Fruit fly (Drosophila melanogaster): ENCODE data around the gene CG8773.
A peak's percentile ranks its signal among the peaks of the same experiment; 100 is the strongest.

CG8773 gene

dm6 chr3R:13305318-13305899, 10.9 kb downstream of the CG8773 start (continued):
- TF ChIP-seq tin (GFP tag; optimal IDR thresholded peaks at IDR 0.05): peak; percentile 14
- no peak for TF ChIP-seq Deaf1 (tag; optimal IDR thresholded peaks at IDR 0.05)
- TF ChIP-seq CG3407 (GFP tag; optimal IDR thresholded peaks at IDR 0.05): peak; percentile 28
- TF ChIP-seq Lpt (GFP tag; optimal IDR thresholded peaks at IDR 0.05): no peak
- no peak for TF ChIP-seq CG10366 (GFP tag; IDR thresholded peaks at IDR 0.05)
- TF ChIP-seq phol (tag; optimal IDR thresholded peaks at IDR 0.05): peak; percentile 79
- TF ChIP-seq tup (GFP tag; optimal IDR thresholded peaks at IDR 0.05): no peak
- TF ChIP-seq unc-4 (GFP tag; IDR thresholded peaks at IDR 0.05; ENCODE audit: partially characterized antibody): no peak
- TF ChIP-seq CG10462 (GFP tag; optimal IDR thresholded peaks at IDR 0.05): no peak
- peak in 1 of 3 experiments; percentile 64 for TF ChIP-seq Stat92E (GFP tag; optimal IDR thresholded peaks at IDR 0.05)
- no peak for TF ChIP-seq ash1 (GFP tag; optimal IDR thresholded peaks at IDR 0.05)
- TF ChIP-seq Six4 (GFP tag; optimal IDR thresholded peaks at IDR 0.05): peak; percentile 33
- TF ChIP-seq nmo (GFP tag; optimal IDR thresholded peaks at IDR 0.05): peak; percentile 77
- peak; percentile 55 for TF ChIP-seq CG2202 (tag; optimal IDR thresholded peaks at IDR 0.05)
- TF ChIP-seq org-1 (GFP tag; optimal IDR thresholded peaks at IDR 0.05): peak; percentile 27
- peak; percentile 78 for TF ChIP-seq CG15601 (tag; optimal IDR thresholded peaks at IDR 0.05)
- TF ChIP-seq HLH54F (GFP tag; optimal IDR thresholded peaks at IDR 0.05): no peak
- no peak for TF ChIP-seq Poxn (GFP tag; IDR thresholded peaks at IDR 0.05)
- no peak for TF ChIP-seq luna (GFP tag; optimal IDR thresholded peaks at IDR 0.05)
- no peak for TF ChIP-seq CG32532 (GFP tag; IDR thresholded peaks at IDR 0.05)
- peak; percentile 16 for TF ChIP-seq ewg (GFP tag; optimal IDR thresholded peaks at IDR 0.05)
- no peak for TF ChIP-seq CG16779 (GFP tag; IDR thresholded peaks at IDR 0.05)
- no peak for TF ChIP-seq amos (GFP tag; IDR thresholded peaks at IDR 0.05; ENCODE audit: partially characterized antibody)
- TF ChIP-seq Sry-β (GFP tag; optimal IDR thresholded peaks at IDR 0.05): peak; percentile 21
- no peak for TF ChIP-seq Blimp-1 (GFP tag; optimal IDR thresholded peaks at IDR 0.05)
- peak; percentile 85 for TF ChIP-seq CG31441 (GFP tag; IDR thresholded peaks at IDR 0.05)
- TF ChIP-seq oc (tag; optimal IDR thresholded peaks at IDR 0.05): peak; percentile 36
- peak; percentile 52 for TF ChIP-seq Nf-YB (GFP tag; optimal IDR thresholded peaks at IDR 0.05)
- peak; percentile 69 for TF ChIP-seq CG7556 (GFP tag; optimal IDR thresholded peaks at IDR 0.05)
- TF ChIP-seq HLH3B (GFP tag; IDR thresholded peaks at IDR 0.05): no peak
- TF ChIP-seq CG8765 (GFP tag; IDR thresholded peaks at IDR 0.05): no peak
- no peak for TF ChIP-seq Sin3A (optimal IDR thresholded peaks at IDR 0.05)
- TF ChIP-seq D (optimal IDR thresholded peaks at IDR 0.05): no peak
- peak; percentile 59 for TF ChIP-seq D (GFP tag; optimal IDR thresholded peaks at IDR 0.05)
- TF ChIP-seq tio (GFP tag; optimal IDR thresholded peaks at IDR 0.05): peak; percentile 14
- TF ChIP-seq CG10267 (tag; optimal IDR thresholded peaks at IDR 0.05): peak; percentile 65
- peak; percentile 62 for TF ChIP-seq D19A (tag; optimal IDR thresholded peaks at IDR 0.05)
- TF ChIP-seq Hr78 (GFP tag; optimal IDR thresholded peaks at IDR 0.05): peak in 1 of 2 experiments; percentile 29
- TF ChIP-seq pnt (GFP tag; optimal IDR thresholded peaks at IDR 0.05): no peak
- peak; percentile 12 for TF ChIP-seq bcd (GFP tag; optimal IDR thresholded peaks at IDR 0.05)
- no peak for TF ChIP-seq CG3726 (GFP tag; IDR thresholded peaks at IDR 0.05)
- TF ChIP-seq trem (tag; optimal IDR thresholded peaks at IDR 0.05): peak; percentile 68
- TF ChIP-seq CG30403 (GFP tag; optimal IDR thresholded peaks at IDR 0.05): peak; percentile 48
- no peak for TF ChIP-seq Vsx1 (GFP tag; optimal IDR thresholded peaks at IDR 0.05)
- TF ChIP-seq hkb (optimal IDR thresholded peaks at IDR 0.05): no peak
- 0 out of 2 replicates have a peak, but pooled peaks have one; percentile 8 for TF ChIP-seq hkb (GFP tag; IDR thresholded peaks at IDR 0.05)
- TF ChIP-seq CG6813 (GFP tag; optimal IDR thresholded peaks at IDR 0.05): no peak
- TF ChIP-seq h (optimal IDR thresholded peaks at IDR 0.05): no peak
- peak; percentile 62 for TF ChIP-seq lbe (GFP tag; optimal IDR thresholded peaks at IDR 0.05)
- no peak for TF ChIP-seq CG7745 (tag; optimal IDR thresholded peaks at IDR 0.05)
- peak; percentile 75 for TF ChIP-seq CG11504 (tag; optimal IDR thresholded peaks at IDR 0.05)

All from whole organism, embryonic.